Worm (Caenorhabditis elegans): Measurements from ENCODE around the gene mrpl-11.

mrpl-11 gene

DNA sequence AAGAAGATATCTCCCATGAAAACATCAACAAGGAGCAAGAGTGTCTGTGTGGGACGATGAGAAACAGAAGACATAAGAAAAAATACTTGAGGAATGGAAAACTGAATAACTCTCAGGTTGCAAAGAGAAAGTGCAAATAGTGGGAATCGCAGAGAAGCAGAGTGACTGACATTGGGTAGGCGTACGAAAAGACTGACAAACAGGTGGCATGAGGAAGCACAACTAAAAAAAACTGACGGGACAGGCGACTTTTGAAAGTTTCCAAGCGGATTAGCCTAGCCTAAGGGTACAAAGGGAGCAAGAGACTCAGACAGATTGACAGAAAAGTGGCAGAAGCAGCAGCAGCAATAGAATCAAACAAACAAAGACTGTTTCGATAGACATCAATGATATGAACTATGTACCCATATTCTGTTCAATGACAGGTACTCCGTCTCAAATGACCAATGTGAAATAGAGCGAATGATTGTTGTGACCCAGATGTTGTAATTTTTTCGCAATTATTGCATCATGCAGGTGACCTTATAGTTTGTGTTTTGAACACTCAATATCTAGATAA, 17.0 kb downstream of the mrpl-11 start:
- TF ChIP-seq nhr-6 (tag; optimal IDR thresholded peaks at IDR 0.05) (peak; percentile 32), unc-62 (GFP tag; optimal IDR thresholded peaks at IDR 0.05) (no peak), mbf-1 (tag; optimal IDR thresholded peaks at IDR 0.05) (no peak), snpc-4 (tag; optimal IDR thresholded peaks at IDR 0.05) (no peak), nhr-237 (tag; optimal IDR thresholded peaks at IDR 0.05) (no peak), blmp-1 (tag; optimal IDR thresholded peaks at IDR 0.05; ENCODE audit: insufficient read depth) (peak; percentile 32), lin-13 (GFP tag; optimal IDR thresholded peaks at IDR 0.05) (no peak), elt-3 (tag; optimal IDR thresholded peaks at IDR 0.05) (no peak), R02D3.7 (tag; optimal IDR thresholded peaks at IDR 0.05) (no peak), sma-9 (GFP tag; optimal IDR thresholded peaks at IDR 0.05) (peak; percentile 70), sma-9 (tag; optimal IDR thresholded peaks at IDR 0.05) (no peak), Y55F3AM.14 (GFP tag; optimal IDR thresholded peaks at IDR 0.05) (no peak), lin-39 (tag; optimal IDR thresholded peaks at IDR 0.05) (no peak), nhr-25 (tag; optimal IDR thresholded peaks at IDR 0.05) (peak; percentile 61), ztf-11 (tag; optimal IDR thresholded peaks at IDR 0.05) (no peak), F13H6.1 (tag; optimal IDR thresholded peaks at IDR 0.05) (peak; percentile 86), sma-3 (GFP tag; optimal IDR thresholded peaks at IDR 0.05) (no peak), C34F6.9 (tag; optimal IDR thresholded peaks at IDR 0.05) (peak; percentile 34), alr-1 (tag; optimal IDR thresholded peaks at IDR 0.05) (no peak), nhr-10 (tag; optimal IDR thresholded peaks at IDR 0.05) (no peak), ztf-4 (tag; optimal IDR thresholded peaks at IDR 0.05) (peak; percentile 57), unc-39 (tag; optimal IDR thresholded peaks at IDR 0.05) (no peak), nhr-12 (tag; optimal IDR thresholded peaks at IDR 0.05) (no peak), nhr-11 (tag; optimal IDR thresholded peaks at IDR 0.05) (no peak), ZK546.5 (tag; optimal IDR thresholded peaks at IDR 0.05) (no peak), unc-55 (GFP tag; optimal IDR thresholded peaks at IDR 0.05) (peak; percentile 35), nhr-23 (tag; optimal IDR thresholded peaks at IDR 0.05) (no peak), egl-27 (tag; optimal IDR thresholded peaks at IDR 0.05) (no peak), peb-1 (tag; optimal IDR thresholded peaks at IDR 0.05) (no peak), lsy-2 (tag; optimal IDR thresholded peaks at IDR 0.05) (peak in 1 of 2 experiments; percentile 32), ceh-16 (tag; optimal IDR thresholded peaks at IDR 0.05) (no peak), aly-2 (tag; optimal IDR thresholded peaks at IDR 0.05) (no peak), ztf-1 (GFP tag; conservative IDR thresholded peaks at IDR 0.05) (no peak), skn-1 (tag; optimal IDR thresholded peaks at IDR 0.05) (no peak), ama-1 (optimal IDR thresholded peaks at IDR 0.05) (no peak), nhr-129 (tag; optimal IDR thresholded peaks at IDR 0.05) (peak; percentile 98), lin-11 (tag; optimal IDR thresholded peaks at IDR 0.05) (no peak), dmd-4 (tag; optimal IDR thresholded peaks at IDR 0.05) (no peak), nhr-77 (tag; optimal IDR thresholded peaks at IDR 0.05) (no peak), crh-2 (tag; optimal IDR thresholded peaks at IDR 0.05) (peak; percentile 40), nhr-21 (tag; optimal IDR thresholded peaks at IDR 0.05) (no peak), mab-5 (tag; optimal IDR thresholded peaks at IDR 0.05) (no peak), mdl-1 (tag; optimal IDR thresholded peaks at IDR 0.05) (no peak), zag-1 (tag; optimal IDR thresholded peaks at IDR 0.05) (no peak), gmeb-1 (tag; optimal IDR thresholded peaks at IDR 0.05) (no peak), ceh-82 (tag; optimal IDR thresholded peaks at IDR 0.05) (no peak), fos-1 (tag; optimal IDR thresholded peaks at IDR 0.05) (peak; percentile 26), sem-4 (tag; optimal IDR thresholded peaks at IDR 0.05) (no peak), elt-1 (tag; optimal IDR thresholded peaks at IDR 0.05) (no peak)

All from whole organism, L2 larva.